Worm (Caenorhabditis elegans): Measurements from ENCODE around the gene srh-122.

ce11 chrV:15383739-15384138 is 5.9 kb upstream of the srh-122 start, which contains the start of gene str-88:
- TF ChIP-seq cog-1 (tag; optimal IDR thresholded peaks at IDR 0.05) (no peak), ref-1 (GFP tag; conservative IDR thresholded peaks at IDR 0.05) (no peak)
